Fruit fly (Drosophila melanogaster): ENCODE measurements around the gene MtnA.
A peak's percentile ranks its signal among the peaks of the same experiment; 100 is the strongest.

The MtnA gene

dm6 chr3R:9777941-9778360 lies 6.2 kb downstream of the MtnA start, which contains the start of gene RpS29 (continued):
- TF ChIP-seq CG6654 (GFP tag; optimal IDR thresholded peaks at IDR 0.05) (peak; percentile 1), dmrt11E (tag; optimal IDR thresholded peaks at IDR 0.05) (peak; percentile 54), CG16863 (GFP tag; optimal IDR thresholded peaks at IDR 0.05) (peak; percentile 77), tap (tag; optimal IDR thresholded peaks at IDR 0.05) (peak; percentile 38), dan (GFP tag; IDR thresholded peaks at IDR 0.05) (no peak), dm (GFP tag; optimal IDR thresholded peaks at IDR 0.05) (peak; percentile 97), Spps (tag; optimal IDR thresholded peaks at IDR 0.05) (peak; percentile 29), Trl (optimal IDR thresholded peaks at IDR 0.05) (no peak), Trl (GFP tag; optimal IDR thresholded peaks at IDR 0.05) (peak; percentile 91), Hey (tag; optimal IDR thresholded peaks at IDR 0.05) (peak; percentile 74), CG8478 (optimal IDR thresholded peaks at IDR 0.05) (no peak), CG33557 (GFP tag; optimal IDR thresholded peaks at IDR 0.05) (peak; percentile 67), CG1603 (tag; optimal IDR thresholded peaks at IDR 0.05) (peak; percentile 97), danr (GFP tag; IDR thresholded peaks at IDR 0.05) (0 out of 2 replicates have a peak, but pooled peaks have one; percentile 28), MESR4 (GFP tag; optimal IDR thresholded peaks at IDR 0.05) (peak; percentile 99), CG17361 (GFP tag; IDR thresholded peaks at IDR 0.05) (peak; percentile 68), hkb (optimal IDR thresholded peaks at IDR 0.05) (no peak), hkb (GFP tag; IDR thresholded peaks at IDR 0.05) (peak; percentile 52), cg (GFP tag; optimal IDR thresholded peaks at IDR 0.05) (no peak), kni (GFP tag; optimal IDR thresholded peaks at IDR 0.05) (peak; percentile 78), CG31365 (tag; optimal IDR thresholded peaks at IDR 0.05) (peak; percentile 51), CG1529 (GFP tag; optimal IDR thresholded peaks at IDR 0.05) (peak; percentile 32), sd (tag; optimal IDR thresholded peaks at IDR 0.05) (peak; percentile 44), br (optimal IDR thresholded peaks at IDR 0.05) (no peak), pita (GFP tag; optimal IDR thresholded peaks at IDR 0.05) (no peak), oc (tag; optimal IDR thresholded peaks at IDR 0.05) (peak; percentile 63), Dp (GFP tag; optimal IDR thresholded peaks at IDR 0.05) (peak; percentile 99), CG10147 (GFP tag; optimal IDR thresholded peaks at IDR 0.05) (peak; percentile 58), CG10366 (GFP tag; IDR thresholded peaks at IDR 0.05) (peak; percentile 86), CG18476 (GFP tag; optimal IDR thresholded peaks at IDR 0.05) (peak; percentile 18), h (optimal IDR thresholded peaks at IDR 0.05) (no peak), CG7987 (GFP tag; optimal IDR thresholded peaks at IDR 0.05) (peak; percentile 90), CG13424 (tag; optimal IDR thresholded peaks at IDR 0.05) (peak; percentile 62), gcm (GFP tag; optimal IDR thresholded peaks at IDR 0.05) (peak; percentile 74), ham (GFP tag; IDR thresholded peaks at IDR 0.05) (no peak), NfI (GFP tag; optimal IDR thresholded peaks at IDR 0.05) (peak; percentile 87), run (tag; optimal IDR thresholded peaks at IDR 0.05) (peak; percentile 49), CG6791 (GFP tag; IDR thresholded peaks at IDR 0.05; ENCODE audit: partially characterized antibody) (peak; percentile 97), onecut (GFP tag; IDR thresholded peaks at IDR 0.05) (peak; percentile 65; the same call in 1 of the 2 replicates), Gsc (GFP tag; IDR thresholded peaks at IDR 0.05) (no peak), Gug (GFP tag; IDR thresholded peaks at IDR 0.05) (peak; percentile 87), C15 (GFP tag; IDR thresholded peaks at IDR 0.05) (0 out of 3 replicates have a peak, but pooled peaks have one; percentile 43), CG11504 (tag; optimal IDR thresholded peaks at IDR 0.05) (peak; percentile 67), Mes4 (GFP tag; optimal IDR thresholded peaks at IDR 0.05) (peak; percentile 84), CG6683 (GFP tag; optimal IDR thresholded peaks at IDR 0.05) (peak; percentile 73), CG3847 (GFP tag; IDR thresholded peaks at IDR 0.05) (peak; percentile 97), HLH54F (GFP tag; optimal IDR thresholded peaks at IDR 0.05) (peak; percentile 87), Dll (GFP tag; IDR thresholded peaks at IDR 0.05; ENCODE audit: partially characterized antibody) (peak; percentile 91), CG2116 (GFP tag; optimal IDR thresholded peaks at IDR 0.05) (peak; percentile 98), unpg (GFP tag; optimal IDR thresholded peaks at IDR 0.05) (peak; percentile 66), zfh1 (GFP tag; IDR thresholded peaks at IDR 0.05) (peak; percentile 84), jumu (GFP tag; optimal IDR thresholded peaks at IDR 0.05) (peak; percentile 88)
